Worm (Caenorhabditis elegans): Measurements from ENCODE around the gene clec-54.
A peak's percentile ranks its signal among the peaks of the same experiment; 100 is the strongest.

The clec-54 gene

DNA sequence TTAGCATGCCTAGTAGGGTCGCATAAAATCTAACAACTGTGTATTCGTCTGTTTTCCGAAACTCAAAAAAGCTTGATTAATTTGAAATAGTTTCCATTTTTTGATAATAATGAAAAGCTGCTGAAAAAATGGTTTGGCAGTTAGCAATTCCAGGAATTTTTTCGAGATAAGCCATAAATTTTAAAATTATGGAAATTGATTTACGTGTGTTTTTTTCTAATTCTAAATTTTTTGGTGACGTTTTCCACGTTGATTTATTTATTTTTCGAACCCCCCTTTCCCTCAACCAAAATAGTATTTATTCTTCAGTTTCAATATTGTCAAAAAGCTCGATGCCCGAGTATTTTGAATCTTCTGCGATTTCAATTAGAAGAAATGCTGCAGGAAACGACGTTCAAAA is 47.8 kb upstream of the clec-54 start, which contains the start of gene F23B12.1:
TSS of gene F23B12.1 (plus strand) at position 301 of the 400 bp plus-strand sequence.
- TF ChIP-seq ZK337.2 (GFP tag; IDR thresholded peaks at IDR 0.05) (no peak), hlh-11 (tag; optimal IDR thresholded peaks at IDR 0.05) (no peak), hmg-1.1 (GFP tag; IDR thresholded peaks at IDR 0.05) (no peak), unc-62 (GFP tag; optimal IDR thresholded peaks at IDR 0.05 in 1 of 2) (peak in 1 of 2 experiments; percentile 29), unc-62 (tag; optimal IDR thresholded peaks at IDR 0.05) (no peak), madf-9 (GFP tag; conservative IDR thresholded peaks at IDR 0.05) (no peak)

DNA sequence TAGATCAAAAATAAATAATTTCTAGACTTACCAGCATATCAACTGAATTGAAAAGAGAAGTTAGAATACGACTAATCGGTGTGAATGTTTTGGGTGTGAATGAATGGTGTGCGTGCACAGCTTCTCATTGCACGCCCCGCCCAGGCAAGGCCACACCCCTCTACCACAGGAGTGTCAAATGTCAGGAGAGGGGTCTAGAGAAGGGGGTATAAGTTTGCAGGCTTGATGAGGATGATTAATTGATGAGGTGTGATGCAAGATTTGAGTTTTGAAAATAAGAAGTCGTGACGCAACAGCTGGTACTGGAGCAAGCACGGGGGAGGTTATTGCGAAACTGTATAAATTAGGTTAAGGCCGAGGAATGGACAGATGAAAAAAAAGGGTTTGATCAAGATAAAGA is 44.4 kb upstream of the clec-54 start, which contains the start of gene egl-1:
TSS of gene egl-1 (minus strand) at position 101 of the 400 bp plus-strand sequence.
- TF ChIP-seq php-3 (GFP tag; IDR thresholded peaks at IDR 0.05) (no peak), Y75B8A.6 (GFP tag; IDR thresholded peaks at IDR 0.05) (no peak), F26F4.8 (GFP tag; conservative IDR thresholded peaks at IDR 0.05) (no peak), lin-15B (tag; optimal IDR thresholded peaks at IDR 0.05) (no peak), dpl-1 (GFP tag; optimal IDR thresholded peaks at IDR 0.05) (no peak), nhr-102 (tag; optimal IDR thresholded peaks at IDR 0.05) (no peak), ZK546.5 (tag; optimal IDR thresholded peaks at IDR 0.05) (no peak), dve-1 (tag; optimal IDR thresholded peaks at IDR 0.05; ENCODE audit: insufficient read depth) (no peak), spr-3 (GFP tag; optimal IDR thresholded peaks at IDR 0.05) (no peak), spr-1 (tag; optimal IDR thresholded peaks at IDR 0.05) (no peak)

DNA sequence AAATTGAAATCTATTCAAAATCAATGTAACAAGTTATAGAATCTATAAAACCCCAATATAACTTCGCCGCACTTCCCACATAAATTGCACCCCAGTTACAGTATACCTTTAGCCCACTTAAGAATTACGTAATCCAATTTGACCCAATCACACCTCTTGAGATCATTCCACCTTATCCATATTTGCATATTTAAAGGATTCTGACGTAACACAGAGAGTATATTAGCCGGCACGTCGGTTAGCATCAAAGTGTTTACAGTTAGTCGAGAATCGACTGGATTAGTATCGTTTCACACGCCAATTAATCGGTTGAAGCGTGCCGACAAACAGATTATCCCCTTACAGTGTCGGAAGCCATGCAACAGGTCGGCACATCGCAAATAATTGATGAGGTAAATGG is 43.1 kb upstream of the clec-54 start:
- TF ChIP-seq aha-1 (tag) (no peak), Y105C5A.15 (GFP tag; IDR thresholded peaks at IDR 0.05) (no peak), saeg-2 (GFP tag; IDR thresholded peaks at IDR 0.05) (no peak), nhr-237 (tag; optimal IDR thresholded peaks at IDR 0.05) (no peak), php-3 (GFP tag; IDR thresholded peaks at IDR 0.05) (no peak), nhr-48 (tag; optimal IDR thresholded peaks at IDR 0.05) (no peak), zag-1 (tag; optimal IDR thresholded peaks at IDR 0.05) (no peak), hif-1 (tag; optimal IDR thresholded peaks at IDR 0.05) (no peak)

DNA sequence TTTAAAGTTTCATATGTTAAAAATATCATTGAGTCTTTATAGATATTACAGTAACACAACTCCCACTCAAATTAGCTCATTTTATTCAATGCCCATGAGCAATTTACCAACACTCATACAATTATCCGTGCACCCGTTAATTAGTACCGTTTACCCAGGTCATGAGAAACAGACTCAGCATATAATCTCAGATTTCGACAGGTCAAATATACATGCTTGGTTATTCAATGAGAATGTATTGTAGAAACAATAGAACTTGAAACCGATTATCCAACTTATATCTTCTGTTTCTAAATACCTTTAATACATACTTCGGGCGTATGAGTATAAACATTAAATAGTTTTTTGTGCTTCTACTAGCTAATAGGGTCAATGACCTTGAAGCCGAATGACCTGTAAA is 40.5 kb upstream of the clec-54 start:
- no peak for TF ChIP-seq php-3 (GFP tag; IDR thresholded peaks at IDR 0.05)

DNA sequence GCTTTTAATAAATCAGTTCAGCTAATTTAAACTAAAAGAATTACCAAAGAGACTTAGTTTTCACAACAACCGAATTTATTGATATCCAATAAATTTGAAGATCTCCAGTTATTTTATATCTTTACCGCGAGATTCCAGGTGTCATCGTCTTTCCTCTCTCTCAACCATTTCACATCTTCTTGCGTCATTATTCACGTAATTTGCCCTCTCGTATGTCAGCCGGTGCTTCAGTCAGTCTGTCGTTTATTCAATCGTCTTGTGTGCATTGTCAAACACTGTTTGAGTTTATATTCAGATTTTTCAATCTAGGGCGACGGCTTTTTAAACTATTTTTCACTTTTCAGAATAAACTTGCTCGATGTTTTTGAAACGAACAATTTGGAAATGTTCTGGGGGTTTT is 39.3 kb upstream of the clec-54 start:
- TF ChIP-seq daf-19 (GFP tag; conservative IDR thresholded peaks at IDR 0.05) (no peak), ceh-32 (tag; optimal IDR thresholded peaks at IDR 0.05; ENCODE audit: poor library complexity) (no peak), nhr-10 (tag; optimal IDR thresholded peaks at IDR 0.05) (no peak), fos-1 (tag; optimal IDR thresholded peaks at IDR 0.05) (no peak), mxl-2 (GFP tag; conservative IDR thresholded peaks at IDR 0.05) (no peak), aha-1 (tag) (peak; percentile 11), hlh-11 (tag; optimal IDR thresholded peaks at IDR 0.05) (no peak)

DNA sequence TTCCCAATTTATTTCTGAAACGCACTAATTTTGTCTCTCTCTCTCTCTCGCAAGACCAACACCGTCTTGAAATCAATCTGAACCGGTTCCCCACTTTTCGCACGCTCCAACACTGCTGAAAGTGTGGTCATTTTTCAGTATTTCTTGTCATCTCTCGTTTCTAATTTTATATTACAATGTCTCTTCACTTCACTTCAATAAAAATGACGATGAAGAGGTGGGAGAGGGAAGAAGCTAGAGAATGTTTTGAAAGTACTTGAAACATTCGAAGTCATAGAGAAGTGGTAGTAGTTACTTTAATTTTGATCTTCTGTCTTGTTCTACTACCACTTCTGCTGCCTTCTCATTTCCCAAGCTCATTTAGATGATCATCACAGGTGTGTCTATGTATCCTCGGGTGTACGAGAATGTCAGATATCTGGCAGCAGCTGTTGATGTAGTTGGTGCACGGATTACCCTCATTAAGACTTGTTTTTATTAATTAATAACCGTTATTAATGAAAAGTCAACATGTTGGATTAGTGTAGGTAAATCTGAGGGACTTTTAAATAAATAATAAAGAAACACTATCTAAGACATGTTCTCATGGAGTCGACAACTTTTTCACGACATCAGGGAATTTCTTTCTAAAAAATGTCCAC is 38.5 kb upstream of the clec-54 start:
- peak; percentile 91 for TF ChIP-seq aha-1 (tag)
- no peak for TF ChIP-seq lin-1 (GFP tag; IDR thresholded peaks at IDR 0.05)
- no peak for TF ChIP-seq dmd-6 (GFP tag; IDR thresholded peaks at IDR 0.05)
- no peak for TF ChIP-seq ZK546.5 (tag; optimal IDR thresholded peaks at IDR 0.05)
- peak in 1 of 2 experiments; percentile 57 for TF ChIP-seq unc-62 (GFP tag; optimal IDR thresholded peaks at IDR 0.05 in 1 of 2)
- TF ChIP-seq unc-62 (tag; optimal IDR thresholded peaks at IDR 0.05) = no peak
- no peak for TF ChIP-seq nhr-76 (tag; optimal IDR thresholded peaks at IDR 0.05)
- TF ChIP-seq F44E2.7 (GFP tag; IDR thresholded peaks at IDR 0.05) = no peak

Measured in whole organism, L4 larva.